Fruit fly (Drosophila melanogaster): ENCODE data around the gene Mnt.

The Mnt gene

dm6 chrX:3691623-3692553 is 20.3 kb downstream of the Mnt start (continued):
- TF ChIP-seq CG15514 (GFP tag; optimal IDR thresholded peaks at IDR 0.05) = peak; percentile 49
- peak; percentile 23 for TF ChIP-seq CG12299 (tag; optimal IDR thresholded peaks at IDR 0.05)
- peak; percentile 77 for TF ChIP-seq H2.0 (GFP tag; IDR thresholded peaks at IDR 0.05)
- peak; percentile 60 for TF ChIP-seq ERR (GFP tag; optimal IDR thresholded peaks at IDR 0.05)
- no peak for TF ChIP-seq Doc3 (GFP tag; IDR thresholded peaks at IDR 0.05; ENCODE audit: partially characterized antibody)
- TF ChIP-seq CG9876 (GFP tag; optimal IDR thresholded peaks at IDR 0.05) = peak; percentile 27
- peak; percentile 44 for TF ChIP-seq Myb (GFP tag; optimal IDR thresholded peaks at IDR 0.05)
- TF ChIP-seq CG13296 (GFP tag; optimal IDR thresholded peaks at IDR 0.05) = peak; percentile 64
- TF ChIP-seq Chrac-16 (GFP tag; optimal IDR thresholded peaks at IDR 0.05) = peak; percentile 72
- no peak for TF ChIP-seq luna (GFP tag; optimal IDR thresholded peaks at IDR 0.05)
- TF ChIP-seq zen (tag; optimal IDR thresholded peaks at IDR 0.05) = peak; percentile 55
- peak; percentile 84 for TF ChIP-seq phol (tag; optimal IDR thresholded peaks at IDR 0.05)
- TF ChIP-seq CG9797 (GFP tag; optimal IDR thresholded peaks at IDR 0.05) = no peak
- peak; percentile 95 for TF ChIP-seq crol (GFP tag; IDR thresholded peaks at IDR 0.05)
- TF ChIP-seq dmrt11E (tag; optimal IDR thresholded peaks at IDR 0.05) = peak; percentile 88
- TF ChIP-seq CG12155 (GFP tag; optimal IDR thresholded peaks at IDR 0.05) = peak; percentile 67
- TF ChIP-seq her (GFP tag; optimal IDR thresholded peaks at IDR 0.05) = peak; percentile 64
- TF ChIP-seq lov (optimal IDR thresholded peaks at IDR 0.05) = no peak
- 0 out of 3 replicates have a peak, but pooled peaks have one; percentile 20 for TF ChIP-seq lov (GFP tag; IDR thresholded peaks at IDR 0.05)
- TF ChIP-seq Kr (GFP tag; optimal IDR thresholded peaks at IDR 0.05) = peak; percentile 35
- TF ChIP-seq ems (GFP tag; optimal IDR thresholded peaks at IDR 0.05) = peak; percentile 1
- peak; percentile 78 for TF ChIP-seq Mes4 (GFP tag; optimal IDR thresholded peaks at IDR 0.05)
- no peak for TF ChIP-seq Neu2 (GFP tag; optimal IDR thresholded peaks at IDR 0.05; ENCODE audit: borderline replicate concordance)
- peak; percentile 85 for TF ChIP-seq zfh1 (GFP tag; IDR thresholded peaks at IDR 0.05)
- no peak for TF ChIP-seq bigmax (GFP tag; optimal IDR thresholded peaks at IDR 0.05)
- no peak for TF ChIP-seq pzg (GFP tag; optimal IDR thresholded peaks at IDR 0.05)
- TF ChIP-seq Rx (GFP tag; IDR thresholded peaks at IDR 0.05) = peak; percentile 57
- peak; percentile 49 for TF ChIP-seq CG2202 (tag; optimal IDR thresholded peaks at IDR 0.05)
- TF ChIP-seq CG14441 (GFP tag; IDR thresholded peaks at IDR 0.05) = peak; percentile 69
- peak; percentile 31; the same call in 1 of the 2 replicates for TF ChIP-seq CG11085 (GFP tag; IDR thresholded peaks at IDR 0.05)
- TF ChIP-seq ci (GFP tag; IDR thresholded peaks at IDR 0.05) = peak; percentile 88
- TF ChIP-seq Optix (GFP tag; IDR thresholded peaks at IDR 0.05) = peak; percentile 81
- no peak for TF ChIP-seq Dfd (GFP tag; optimal IDR thresholded peaks at IDR 0.05)
- TF ChIP-seq eyg (GFP tag; optimal IDR thresholded peaks at IDR 0.05) = peak; percentile 62
- peak; percentile 82 for TF ChIP-seq fd96Cb (tag; optimal IDR thresholded peaks at IDR 0.05)
- TF ChIP-seq CG15601 (tag; optimal IDR thresholded peaks at IDR 0.05) = peak; percentile 63
- TF ChIP-seq sd (tag; optimal IDR thresholded peaks at IDR 0.05) = peak; percentile 37
- TF ChIP-seq mam (GFP tag; optimal IDR thresholded peaks at IDR 0.05) = peak; percentile 79
- peak; percentile 78 for TF ChIP-seq chm (GFP tag; IDR thresholded peaks at IDR 0.05)
- peak; percentile 71 to 79 for TF ChIP-seq chif (GFP tag; optimal IDR thresholded peaks at IDR 0.05)
- TF ChIP-seq Opbp (GFP tag; IDR thresholded peaks at IDR 0.05; ENCODE audit: partially characterized antibody) = no peak
- TF ChIP-seq eve (GFP tag; optimal IDR thresholded peaks at IDR 0.05) = peak in 1 of 2 experiments; percentile 84
- TF ChIP-seq Six4 (GFP tag; optimal IDR thresholded peaks at IDR 0.05) = peak; percentile 37
- TF ChIP-seq CG18476 (GFP tag; optimal IDR thresholded peaks at IDR 0.05) = peak; percentile 47
- peak; percentile 56 for TF ChIP-seq Abd-B (GFP tag; optimal IDR thresholded peaks at IDR 0.05)
- TF ChIP-seq CG8089 (GFP tag; optimal IDR thresholded peaks at IDR 0.05) = peak; percentile 61
- TF ChIP-seq CG2120 (GFP tag; optimal IDR thresholded peaks at IDR 0.05) = peak; percentile 71
- peak; percentile 63 for TF ChIP-seq twi (tag; optimal IDR thresholded peaks at IDR 0.05)
